Fruit fly (Drosophila melanogaster) whole organism, wandering third instar larva: ENCODE data around the gene CG45486.

Experiments
- Abd-B ChIP-seq: fragments of >200 bp; optimal IDR thresholded peaks from 2 replicates; lab custom pipeline; 2017; ENCODE audit warnings: missing biosample characterization, missing genetic modification characterization
- CG32264 ChIP-seq: fragments of 200-800 bp; sonication (Bioruptor generic); optimal IDR thresholded peaks from 2 replicates; lab custom pipeline; 2016; ENCODE audit warnings: missing biosample characterization, missing genetic modification characterization
- CG9705 ChIP-seq: fragments of 200-800 bp; sonication (Bioruptor generic); optimal IDR thresholded peaks from 2 replicates; lab custom pipeline; 2018; ENCODE audit warnings: missing biosample characterization, mild to moderate bottlenecking, missing genetic modification characterization
- CrebA ChIP-seq: fragments of 200-800 bp; sonication (Bioruptor generic); optimal IDR thresholded peaks from 2 replicates; lab custom pipeline; 2016; ENCODE audit warnings: missing biosample characterization, mild to moderate bottlenecking, missing genetic modification characterization, borderline replicate concordance
- Dfd ChIP-seq: fragments of >200 bp; optimal IDR thresholded peaks from 2 replicates; lab custom pipeline; 2017; ENCODE audit warnings: missing biosample characterization, missing genetic modification characterization
- Dif ChIP-seq: fragments of 200-275, 200-300 bp; sonication (Bioruptor generic); optimal IDR thresholded peaks from 2 replicates; lab custom pipeline; 2018; ENCODE audit warnings: missing biosample characterization, missing genetic modification characterization; ENCODE audit not compliant: partially characterized antibody
- GATAd ChIP-seq: sonication (Bioruptor generic); optimal IDR thresholded peaks from 2 replicates; lab custom pipeline; 2016; ENCODE audit warnings: missing biosample characterization, missing genetic modification characterization
- HLH106 ChIP-seq: fragments of 200-800 bp; optimal IDR thresholded peaks from 3 replicates; lab custom pipeline; 2019; ENCODE audit warnings: missing biosample characterization, mild to moderate bottlenecking, missing genetic modification characterization, moderate library complexity
- Hnf4 ChIP-seq: fragments of 200-800 bp; sonication (Bioruptor generic); optimal IDR thresholded peaks from 2 replicates; lab custom pipeline; 2016; ENCODE audit warnings: missing biosample characterization, mild to moderate bottlenecking, missing genetic modification characterization
- Hr78 ChIP-seq: fragments of >200 bp; optimal IDR thresholded peaks from 2 replicates; lab custom pipeline; 2017; ENCODE audit warnings: missing biosample characterization, missing genetic modification characterization
- Hr83 ChIP-seq: fragments of 200-300 bp; sonication (Bioruptor generic); optimal IDR thresholded peaks from 2 replicates; lab custom pipeline; 2016; ENCODE audit warnings: missing biosample characterization, mild to moderate bottlenecking, missing genetic modification characterization, moderate library complexity; ENCODE audit not compliant: poor library complexity, severe bottlenecking
- Jra ChIP-seq: sonication (Bioruptor generic); optimal IDR thresholded peaks from 2 replicates; lab custom pipeline; 2016; ENCODE audit warnings: missing biosample characterization, missing genetic modification characterization
- Mio ChIP-seq: sonication (Bioruptor generic); optimal IDR thresholded peaks from 2 replicates; lab custom pipeline; 2016; ENCODE audit warnings: missing biosample characterization, missing genetic modification characterization
- Myc ChIP-seq: fragments of >200 bp; optimal IDR thresholded peaks from 2 replicates; lab custom pipeline; 2017
- N ChIP-seq: fragments of >200 bp; optimal IDR thresholded peaks from 2 replicates; lab custom pipeline; 2018; ENCODE audit warnings: missing biosample characterization, missing external identifiers, missing genetic modification characterization
- OdsH ChIP-seq: fragments of 200-800 bp; sonication (Bioruptor generic); optimal IDR thresholded peaks from 2 replicates; lab custom pipeline; 2016; ENCODE audit warnings: missing biosample characterization, mild to moderate bottlenecking, missing genetic modification characterization
- Sp1 ChIP-seq: fragments of 200-800 bp; sonication (Bioruptor generic); optimal IDR thresholded peaks from 3 replicates; lab custom pipeline; 2019; ENCODE audit warnings: missing biosample characterization, mild to moderate bottlenecking, missing genetic modification characterization, moderate library complexity
- Vsx2 ChIP-seq: fragments of 200-300, 225-300 bp; sonication (Bioruptor generic); optimal IDR thresholded peaks from 2 replicates; lab custom pipeline; 2018; ENCODE audit warnings: missing biosample characterization, missing genetic modification characterization; ENCODE audit not compliant: partially characterized antibody
- br ChIP-seq: fragments of 200-800 bp; sonication (Bioruptor generic); optimal IDR thresholded peaks from 2 replicates; lab custom pipeline; 2016; ENCODE audit warnings: missing biosample characterization, missing genetic modification characterization
- dl ChIP-seq, 2 experiments: fragments of 175-275, 200-275 bp in 1 of 2; fragments of 200-275 bp in 1 of 2; sonication (Bioruptor generic); optimal IDR thresholded peaks; lab custom pipeline; 2018; ENCODE audit warnings: mild to moderate bottlenecking in 2 of 2, missing biosample characterization in 2 of 2, missing genetic modification characterization in 2 of 2, moderate library complexity in 2 of 2; ENCODE audit not compliant: partially characterized antibody in 2 of 2, insufficient read depth in 1 of 2
- dmrt93B ChIP-seq: fragments of 200-800 bp; sonication (Bioruptor generic); optimal IDR thresholded peaks from 2 replicates; lab custom pipeline; 2018; ENCODE audit warnings: missing biosample characterization, mild to moderate bottlenecking, missing genetic modification characterization
- ey ChIP-seq: fragments of 200-800 bp; sonication (Bioruptor generic); optimal IDR thresholded peaks from 2 replicates; lab custom pipeline; 2016; ENCODE audit warnings: missing biosample characterization, missing genetic modification characterization
- foxo ChIP-seq, 2 experiments: fragments of 200-800 bp; sonication (Bioruptor generic); optimal IDR thresholded peaks; 2 replicates in 1 of 2; 3 replicates in 1 of 2; lab custom pipeline; 2016 to 2017; ENCODE audit warnings: missing biosample characterization in 2 of 2, missing genetic modification characterization in 2 of 2
- fru ChIP-seq: fragments of 200-800 bp; sonication (Bioruptor generic); optimal IDR thresholded peaks from 3 replicates; lab custom pipeline; 2016; ENCODE audit warnings: missing biosample characterization, mild to moderate bottlenecking, missing genetic modification characterization
- h ChIP-seq: fragments of 200-800 bp; sonication (Bioruptor generic); optimal IDR thresholded peaks from 3 replicates; lab custom pipeline; 2016; ENCODE audit warnings: missing biosample characterization, mild to moderate bottlenecking, missing genetic modification characterization
- jim ChIP-seq: fragments of 175-275, 200-325 bp; sonication (Bioruptor generic); optimal IDR thresholded peaks from 2 replicates; lab custom pipeline; 2016; ENCODE audit warnings: missing biosample characterization, mild to moderate bottlenecking, missing genetic modification characterization
- lola ChIP-seq: fragments of >200 bp; optimal IDR thresholded peaks from 2 replicates; lab custom pipeline; 2017; ENCODE audit warnings: missing biosample characterization, missing genetic modification characterization
- pan ChIP-seq: fragments of >200 bp; optimal IDR thresholded peaks from 2 replicates; lab custom pipeline; 2017
- psq ChIP-seq: fragments of 200-800 bp; sonication (Bioruptor generic); optimal IDR thresholded peaks from 3 replicates; lab custom pipeline; 2017; ENCODE audit warnings: missing biosample characterization, mild to moderate bottlenecking, missing genetic modification characterization, moderate library complexity
- rgr ChIP-seq: fragments of 200-800 bp; sonication (Bioruptor generic); optimal IDR thresholded peaks from 3 replicates; lab custom pipeline; 2016; ENCODE audit warnings: missing biosample characterization, mild to moderate bottlenecking, missing genetic modification characterization
- sv ChIP-seq: fragments of 200-800 bp; sonication (Bioruptor generic); optimal IDR thresholded peaks from 3 replicates; lab custom pipeline; 2016; ENCODE audit warnings: missing biosample characterization, missing genetic modification characterization
- tai ChIP-seq: sonication (Bioruptor generic); optimal IDR thresholded peaks from 2 replicates; lab custom pipeline; 2016; ENCODE audit warnings: missing biosample characterization, missing genetic modification characterization
- usp ChIP-seq: fragments of >200 bp; optimal IDR thresholded peaks from 2 replicates; lab custom pipeline; 2017; ENCODE audit warnings: missing biosample characterization, missing genetic modification characterization
- woc ChIP-seq: sonication (Bioruptor generic); optimal IDR thresholded peaks from 2 replicates; lab custom pipeline; 2016; ENCODE audit warnings: missing biosample characterization, mild to moderate bottlenecking, missing genetic modification characterization

Gene CG45486

DNA sequence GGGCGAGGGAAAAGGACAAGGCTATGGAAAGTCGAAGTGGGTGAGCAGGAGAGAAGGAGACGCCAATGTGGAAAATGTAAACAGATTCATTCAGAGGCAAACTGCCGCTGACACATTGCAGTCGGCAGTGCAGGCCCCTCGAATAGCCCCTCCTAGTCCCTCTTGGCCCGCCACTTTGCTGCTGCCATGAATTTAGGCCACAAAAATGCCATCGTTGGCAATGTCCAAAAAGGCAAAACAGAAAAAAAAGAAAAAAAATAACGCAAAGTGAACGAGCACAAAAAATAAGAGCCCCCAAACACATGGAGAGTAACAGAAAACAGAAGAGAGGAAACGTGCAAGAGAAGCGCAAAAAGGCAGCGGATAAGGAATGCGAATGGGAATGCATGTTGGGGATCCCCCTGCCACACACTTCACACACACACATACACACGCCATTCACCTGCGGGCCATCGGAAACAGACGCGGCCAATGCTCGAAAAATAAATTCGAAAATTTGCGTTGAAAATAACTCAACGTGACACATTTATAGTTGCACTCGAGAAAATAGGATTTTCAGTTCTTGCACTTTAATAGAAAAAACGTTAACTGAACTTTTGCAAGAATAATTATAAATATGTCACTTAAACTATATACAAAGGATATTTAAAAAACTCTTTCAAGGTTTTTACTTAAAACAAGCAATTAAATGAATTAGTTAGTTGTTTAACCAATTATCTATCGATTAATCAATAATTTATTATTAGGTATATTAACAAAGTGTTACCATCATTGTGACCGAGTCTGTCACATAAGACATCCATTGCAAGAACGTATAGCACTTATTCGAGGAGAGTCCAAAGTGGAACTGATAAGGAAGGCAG is 31.3 kb downstream of the CG45486 start (continued):
- TF ChIP-seq dl (GFP tag; optimal IDR thresholded peaks at IDR 0.05; lab: Kevin White, UChicago; ENCODE audit: insufficient read depth in 1 of 2, partially characterized antibody in 2 of 2) (no peak), ey (GFP tag; lab: Kevin White, UChicago) (peak; percentile 42), Dfd (no peak), Hr78 (GFP tag; lab: Kevin White, UChicago) (no peak), HLH106 (tag; lab: Kevin White, UChicago) (peak; percentile 6), br (GFP tag; lab: Kevin White, UChicago) (peak; percentile 12), CrebA (GFP tag; lab: Kevin White, UChicago) (no peak), CG32264 (GFP tag; lab: Kevin White, UChicago) (no peak), usp (no peak), Sp1 (GFP tag; lab: Kevin White, UChicago) (peak; percentile 12)

DNA sequence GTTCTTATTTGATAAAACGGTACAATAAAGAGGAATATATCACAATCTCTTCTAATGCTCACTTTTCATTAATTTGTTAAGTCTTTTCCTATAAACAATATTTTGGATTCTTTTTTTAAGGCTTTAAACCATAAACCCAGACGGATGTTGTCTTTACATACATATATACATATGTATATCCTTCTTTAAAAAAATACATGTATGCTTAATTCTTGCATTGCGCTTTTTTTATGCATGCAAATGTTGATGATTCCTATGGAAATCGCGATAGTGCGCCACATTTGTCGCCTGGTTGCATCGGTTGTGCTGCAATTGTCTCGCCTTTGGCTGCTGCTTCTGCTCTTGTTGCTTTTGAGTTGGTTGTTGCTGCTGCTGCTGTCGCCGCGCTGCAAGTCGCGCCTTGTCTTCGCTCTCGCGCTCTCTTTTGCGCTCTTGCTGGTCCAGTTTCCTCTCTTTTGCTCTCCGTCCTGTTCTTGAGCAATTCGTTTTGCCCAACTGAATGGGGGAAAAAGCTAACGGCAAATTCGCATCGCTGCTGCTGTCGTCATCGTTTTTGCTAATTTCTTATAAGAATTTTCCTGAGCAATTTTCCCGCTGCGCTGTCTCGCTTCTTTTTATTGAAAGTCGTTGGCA is 33.0 kb downstream of the CG45486 start:
- TF ChIP-seq OdsH (GFP tag; lab: Kevin White, UChicago) (peak; percentile 74), psq (peak; percentile 78), CG32264 (GFP tag; lab: Kevin White, UChicago) (no peak), dl (GFP tag; optimal IDR thresholded peaks at IDR 0.05; lab: Kevin White, UChicago; ENCODE audit: insufficient read depth in 1 of 2, partially characterized antibody in 2 of 2) (peak; percentile 57 to 75), lola (no peak), sv (GFP tag; lab: Kevin White, UChicago) (no peak), Dfd (no peak), ey (GFP tag; lab: Kevin White, UChicago) (peak; percentile 70), Hr83 (GFP tag; lab: Kevin White, UChicago) (no peak), dmrt93B (GFP tag; lab: Kevin White, UChicago) (peak; percentile 71), pan (lab: Kevin White, UChicago) (no peak), Sp1 (GFP tag; lab: Kevin White, UChicago) (peak; percentile 65), tai (GFP tag; lab: Kevin White, UChicago) (no peak), Dif (peak; percentile 69), Hr78 (GFP tag; lab: Kevin White, UChicago) (no peak), Jra (no peak), N (GFP tag; lab: Kevin White, UChicago) (no peak), HLH106 (tag; lab: Kevin White, UChicago) (peak; percentile 74), CG9705 (GFP tag; lab: Kevin White, UChicago) (peak; percentile 15), Hnf4 (peak; percentile 17), rgr (GFP tag; lab: Kevin White, UChicago) (peak; percentile 72), Abd-B (GFP tag; lab: Kevin White, UChicago) (no peak), Vsx2 (GFP tag; lab: Kevin White, UChicago) (peak; percentile 10), br (GFP tag; lab: Kevin White, UChicago) (peak; percentile 54), fru (GFP tag; lab: Kevin White, UChicago) (peak; percentile 81), GATAd (GFP tag; lab: Kevin White, UChicago) (no peak), Mio (GFP tag; lab: Kevin White, UChicago) (no peak), foxo (GFP tag; optimal IDR thresholded peaks at IDR 0.05; lab: Kevin White, UChicago) (peak in 1 of 2 experiments; percentile 81), h (GFP tag; lab: Kevin White, UChicago) (peak; percentile 66), Myc (no peak), jim (GFP tag; lab: Kevin White, UChicago) (no peak), woc (peak; percentile 66)

DNA sequence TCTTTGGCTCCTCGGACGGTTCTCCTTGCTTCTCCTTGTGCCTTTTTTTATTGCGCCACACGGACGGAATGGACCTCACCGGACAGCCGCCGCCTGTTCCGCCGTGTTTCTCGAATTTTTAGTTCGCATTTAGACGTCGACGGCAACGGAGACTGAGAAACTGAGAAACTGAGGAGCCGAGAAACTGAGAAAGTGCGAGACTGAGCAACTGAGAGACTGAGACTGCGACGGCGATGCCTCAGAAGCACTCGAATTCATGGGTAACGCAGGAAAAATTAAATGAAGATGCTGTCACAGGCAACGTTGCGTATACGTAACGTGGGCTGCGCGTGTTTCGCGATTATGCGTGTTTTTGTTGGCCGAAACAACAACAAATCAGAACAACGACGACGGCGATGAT is 34.3 kb downstream of the CG45486 start:
- no peak for TF ChIP-seq HLH106 (tag; lab: Kevin White, UChicago)
- no peak for TF ChIP-seq GATAd (GFP tag; lab: Kevin White, UChicago)
- TF ChIP-seq dmrt93B (GFP tag; lab: Kevin White, UChicago), result no peak
- no peak for TF ChIP-seq woc
- no peak for TF ChIP-seq psq
